Fruit fly (Drosophila melanogaster): ENCODE measurements around the gene CG13455.

The CG13455 gene

DNA sequence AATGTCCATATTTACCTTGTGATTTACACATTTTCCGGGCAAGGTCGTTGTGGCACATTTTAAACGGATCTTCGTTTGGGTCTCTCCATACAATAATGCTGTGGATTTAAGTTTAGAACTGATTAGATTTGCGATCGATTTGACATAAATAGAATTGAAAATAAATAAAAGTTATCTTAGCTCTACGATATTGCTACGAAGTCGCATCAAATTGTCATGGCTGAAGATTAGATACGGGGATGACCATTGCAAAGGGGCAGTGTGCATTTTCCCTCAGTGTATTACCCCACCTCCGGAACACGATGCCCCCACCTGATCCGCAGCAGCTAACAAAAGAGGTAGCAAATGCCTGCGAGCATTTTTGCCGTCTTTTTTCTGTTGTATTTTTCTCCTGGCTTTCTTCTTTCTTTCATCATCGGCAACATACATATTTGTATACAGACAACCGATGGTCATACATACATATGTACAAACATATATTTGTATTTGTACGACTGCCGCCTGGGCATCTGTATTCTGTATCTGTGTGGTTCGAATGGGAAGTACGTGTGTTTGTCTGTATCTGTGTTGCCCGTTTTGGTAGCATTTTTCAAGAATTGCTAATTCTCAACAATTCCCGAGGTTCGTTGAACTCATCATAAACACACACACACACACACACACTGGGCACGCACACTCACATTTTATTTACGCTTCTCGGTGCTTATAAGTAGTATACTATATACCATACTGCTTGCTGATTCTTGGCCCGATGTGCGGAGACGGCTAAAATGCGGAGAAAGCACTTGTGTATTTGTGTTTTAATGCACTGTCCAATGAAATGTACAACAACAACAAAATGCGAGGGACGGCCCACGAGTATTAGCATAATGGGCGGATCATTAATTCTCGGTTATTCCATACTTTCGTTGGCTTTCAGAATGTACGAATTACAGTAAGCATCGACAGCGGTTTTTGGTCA lies 48.4 kb downstream of the CG13455 start (continued):
- TF ChIP-seq CG6163 (GFP tag; IDR thresholded peaks at IDR 0.05) (no peak), Lpt (GFP tag; optimal IDR thresholded peaks at IDR 0.05) (no peak), cyc (GFP tag; optimal IDR thresholded peaks at IDR 0.05) (peak; percentile 59), Hr39 (GFP tag; optimal IDR thresholded peaks at IDR 0.05) (peak; percentile 68), CG11294 (GFP tag; IDR thresholded peaks at IDR 0.05) (no peak), CG6276 (GFP tag; optimal IDR thresholded peaks at IDR 0.05) (no peak), CG6792 (GFP tag; optimal IDR thresholded peaks at IDR 0.05) (peak; percentile 22), vri (GFP tag; optimal IDR thresholded peaks at IDR 0.05) (peak; percentile 32), Eip75B (GFP tag; optimal IDR thresholded peaks at IDR 0.05) (peak; percentile 12), Smox (GFP tag; optimal IDR thresholded peaks at IDR 0.05) (peak; percentile 46), Ets96B (tag; optimal IDR thresholded peaks at IDR 0.05) (no peak), CG4318 (GFP tag; optimal IDR thresholded peaks at IDR 0.05) (peak; percentile 50), CG15336 (GFP tag; IDR thresholded peaks at IDR 0.05) (no peak), CG31627 (GFP tag; optimal IDR thresholded peaks at IDR 0.05) (peak; percentile 47), CG8632 (GFP tag; optimal IDR thresholded peaks at IDR 0.05) (no peak), CG1621 (tag; optimal IDR thresholded peaks at IDR 0.05) (no peak), CG34406 (GFP tag; optimal IDR thresholded peaks at IDR 0.05) (peak; percentile 19), CG16779 (tag; optimal IDR thresholded peaks at IDR 0.05) (no peak), lz (GFP tag; optimal IDR thresholded peaks at IDR 0.05) (peak; percentile 53), CG8119 (GFP tag; IDR thresholded peaks at IDR 0.05) (no peak), CG11902 (GFP tag; optimal IDR thresholded peaks at IDR 0.05) (no peak), CG10669 (GFP tag; optimal IDR thresholded peaks at IDR 0.05) (no peak), topi (GFP tag; optimal IDR thresholded peaks at IDR 0.05) (peak; percentile 57), fd59A (GFP tag; optimal IDR thresholded peaks at IDR 0.05) (no peak), Sox15 (GFP tag; optimal IDR thresholded peaks at IDR 0.05) (no peak), dac (GFP tag; optimal IDR thresholded peaks at IDR 0.05) (no peak), CG6808 (GFP tag; optimal IDR thresholded peaks at IDR 0.05) (no peak), Ets21C (GFP tag; optimal IDR thresholded peaks at IDR 0.05) (peak; percentile 23)

DNA sequence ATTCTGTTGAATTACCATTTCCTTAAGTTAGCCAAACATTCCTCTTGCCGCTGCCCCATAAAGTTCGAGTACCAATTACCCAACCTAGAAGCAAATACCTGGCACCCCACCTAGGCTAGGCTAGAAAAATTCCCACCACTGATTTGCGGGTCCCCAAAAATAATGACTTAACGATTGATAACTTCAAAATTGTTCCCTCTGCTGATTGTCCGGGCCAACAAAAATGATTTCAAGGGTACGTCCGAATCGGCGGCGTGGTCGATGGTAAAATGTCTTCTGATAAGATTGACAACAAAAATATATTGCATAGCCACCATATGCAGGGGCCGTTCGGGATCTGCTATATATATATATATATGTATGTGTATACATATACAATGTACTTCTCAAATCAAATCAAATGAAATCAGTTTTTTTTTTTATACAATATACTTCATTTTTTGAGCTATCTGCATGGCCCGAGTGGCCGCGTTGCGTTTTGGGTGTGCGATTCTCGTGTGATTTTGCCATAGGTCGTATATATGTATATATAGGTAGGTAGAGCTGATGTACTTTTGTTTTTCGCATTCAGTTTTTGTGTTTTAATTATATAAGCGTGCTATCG lies 50.9 kb downstream of the CG13455 start:
- peak; percentile 94 for TF ChIP-seq vri (GFP tag; optimal IDR thresholded peaks at IDR 0.05)
- no peak for TF ChIP-seq Sox14 (GFP tag; optimal IDR thresholded peaks at IDR 0.05)

Measured in whole organism, prepupa.